Fruit fly (Drosophila melanogaster) whole organism, embryonic: Measurements from ENCODE around the gene IntS14.
A peak's percentile ranks its signal among the peaks of the same experiment; 100 is the strongest.

Experiments used
- Aef1 ChIP-seq: fragments of 200-800 bp; sonication (Bioruptor generic); IDR thresholded peaks from 3 replicates; pipeline ENCODE4 v1.3.6; 2022; ENCODE audit warnings: missing biosample characterization, missing genetic modification characterization
- CG10274 ChIP-seq: fragments of 200-800 bp; sonication (Bioruptor generic); optimal IDR thresholded peaks from 3 replicates; lab custom pipeline; 2017; ENCODE audit warnings: missing biosample characterization, mild to moderate bottlenecking, missing genetic modification characterization
- CG11247 ChIP-seq: fragments of 200-800 bp; sonication (Bioruptor generic); IDR thresholded peaks from 2 replicates; pipeline ENCODE4 v1.3.6; 2022; ENCODE audit warnings: missing biosample characterization, missing genetic modification characterization
- CG11695 ChIP-seq: fragments of 200-800 bp; sonication (Bioruptor generic); IDR thresholded peaks from 3 replicates; pipeline ENCODE4 v1.3.6; 2022; ENCODE audit warnings: missing biosample characterization, missing genetic modification characterization
- CG12744 ChIP-seq: fragments of 200-800 bp; sonication (Bioruptor generic); optimal IDR thresholded peaks from 2 replicates; lab custom pipeline; 2016; ENCODE audit warnings: missing biosample characterization, missing genetic modification characterization
- CG12942 ChIP-seq: fragments of 200-800 bp; sonication (Bioruptor generic); optimal IDR thresholded peaks from 3 replicates; lab custom pipeline; 2016; ENCODE audit warnings: missing biosample characterization, missing genetic modification characterization
- CG13775 ChIP-seq: fragments of 200-800 bp; sonication (Bioruptor generic); optimal IDR thresholded peaks from 3 replicates; lab custom pipeline; 2017; ENCODE audit warnings: missing biosample characterization, mild to moderate bottlenecking, missing genetic modification characterization
- CG15011 ChIP-seq: fragments of 200-800 bp; sonication (Bioruptor generic); optimal IDR thresholded peaks from 3 replicates; lab custom pipeline; 2018; ENCODE audit warnings: missing biosample characterization, mild to moderate bottlenecking, missing genetic modification characterization
- CG17385 ChIP-seq: fragments of 200-800 bp; sonication (Bioruptor generic); optimal IDR thresholded peaks from 3 replicates; lab custom pipeline; 2018; ENCODE audit warnings: missing biosample characterization, mild to moderate bottlenecking, missing genetic modification characterization
- CG18476 ChIP-seq: fragments of 200-800 bp; sonication (Bioruptor generic); optimal IDR thresholded peaks from 2 replicates; lab custom pipeline; 2016; ENCODE audit warnings: missing biosample characterization, mild to moderate bottlenecking, missing genetic modification characterization
- CG30020 ChIP-seq: fragments of 200-800 bp; optimal IDR thresholded peaks from 2 replicates; lab custom pipeline; 2019; ENCODE audit warnings: missing biosample characterization, mild to moderate bottlenecking, missing genetic modification characterization, moderate library complexity
- CG3065 ChIP-seq: fragments of 200-800 bp; sonication (Bioruptor generic); optimal IDR thresholded peaks from 2 replicates; lab custom pipeline; 2016; ENCODE audit warnings: missing biosample characterization, missing genetic modification characterization
- CG4360 ChIP-seq: fragments of 200-800 bp; sonication (Bioruptor generic); IDR thresholded peaks from 2 replicates; pipeline ENCODE4 v1.3.6; 2022; ENCODE audit warnings: missing biosample characterization, missing genetic modification characterization
- CG43689 ChIP-seq: fragments of 200-800 bp; sonication (Bioruptor generic); IDR thresholded peaks from 2 replicates; pipeline ENCODE4 v1.3.6; 2022; ENCODE audit warnings: missing biosample characterization, missing genetic modification characterization
- CG7372 ChIP-seq: fragments of 200-800 bp; sonication (Bioruptor generic); IDR thresholded peaks from 2 replicates; pipeline ENCODE4 v1.3.6; 2022; ENCODE audit warnings: missing biosample characterization, missing genetic modification characterization
- CG7963 ChIP-seq: fragments of 200-800 bp; sonication (Bioruptor generic); IDR thresholded peaks from 3 replicates; pipeline ENCODE4 v1.3.6; 2022; ENCODE audit warnings: missing biosample characterization, missing genetic modification characterization; ENCODE audit not compliant: partially characterized antibody
- CG8388 ChIP-seq: fragments of 200-800 bp; sonication (Bioruptor generic); optimal IDR thresholded peaks from 2 replicates; lab custom pipeline; 2019; ENCODE audit warnings: missing biosample characterization, mild to moderate bottlenecking, missing genetic modification characterization, moderate library complexity
- CG9437 ChIP-seq: fragments of 200-800 bp; sonication (Bioruptor generic); optimal IDR thresholded peaks from 2 replicates; lab custom pipeline; 2018; ENCODE audit warnings: missing biosample characterization, mild to moderate bottlenecking, missing genetic modification characterization
- CG9876 ChIP-seq: fragments of 200-800 bp; sonication (Bioruptor generic); optimal IDR thresholded peaks from 2 replicates; lab custom pipeline; 2016; ENCODE audit warnings: missing biosample characterization, missing genetic modification characterization
- Dp ChIP-seq: fragments of 200-800 bp; sonication (Bioruptor generic); optimal IDR thresholded peaks from 2 replicates; lab custom pipeline; 2018; ENCODE audit warnings: missing biosample characterization, mild to moderate bottlenecking, missing genetic modification characterization, moderate library complexity
- ERR ChIP-seq: fragments of 200-800 bp; sonication (Bioruptor generic); optimal IDR thresholded peaks from 2 replicates; lab custom pipeline; 2016; ENCODE audit warnings: missing biosample characterization, missing genetic modification characterization
- Ets97D ChIP-seq: fragments of 200-800 bp; sonication (Bioruptor generic); optimal IDR thresholded peaks from 3 replicates; lab custom pipeline; 2016; ENCODE audit warnings: missing biosample characterization, missing genetic modification characterization
- Fer1 ChIP-seq: fragments of 200-800 bp; sonication (Bioruptor generic); optimal IDR thresholded peaks from 2 replicates; lab custom pipeline; 2017; ENCODE audit warnings: missing biosample characterization, mild to moderate bottlenecking, missing genetic modification characterization
- GATAe ChIP-seq: fragments of 200-800 bp; sonication (Bioruptor generic); conservative IDR thresholded peaks from 2 replicates; pipeline ENCODE4 v1.3.6; 2022; ENCODE audit warnings: missing biosample characterization, missing genetic modification characterization
- H2.0 ChIP-seq: fragments of 200-800 bp; sonication (Bioruptor generic); IDR thresholded peaks from 2 replicates; pipeline ENCODE4 v1.3.6; 2022; ENCODE audit warnings: missing biosample characterization, missing genetic modification characterization
- Hr78 ChIP-seq, 2 experiments: fragments of 200-800 bp in 1 of 2; fragments of >200 bp in 1 of 2; sonication (Bioruptor generic) in 1 of 2; optimal IDR thresholded peaks; 2 replicates each; lab custom pipeline; 2017 to 2019; ENCODE audit warnings: missing biosample characterization in 2 of 2, missing genetic modification characterization in 2 of 2, mild to moderate bottlenecking in 1 of 2, moderate library complexity in 1 of 2
- Max ChIP-seq: fragments of 200-800 bp; sonication (Bioruptor generic); optimal IDR thresholded peaks from 2 replicates; lab custom pipeline; 2016; ENCODE audit warnings: missing biosample characterization, mild to moderate bottlenecking, missing genetic modification characterization
- Oli ChIP-seq: fragments of 200-800 bp; sonication (Bioruptor generic); optimal IDR thresholded peaks from 2 replicates; lab custom pipeline; 2018; ENCODE audit warnings: missing biosample characterization, mild to moderate bottlenecking, missing genetic modification characterization, moderate library complexity
- PHDP ChIP-seq: fragments of 200-800 bp; sonication (Bioruptor generic); optimal IDR thresholded peaks from 3 replicates; lab custom pipeline; 2018; ENCODE audit warnings: missing biosample characterization, mild to moderate bottlenecking, missing genetic modification characterization, moderate library complexity
- Side ChIP-seq: fragments of 200-800 bp; sonication (Bioruptor generic); optimal IDR thresholded peaks from 2 replicates; lab custom pipeline; 2016; ENCODE audit warnings: missing biosample characterization, missing genetic modification characterization
- Six4 ChIP-seq: fragments of 200-800 bp; sonication (Bioruptor generic); optimal IDR thresholded peaks from 2 replicates; lab custom pipeline; 2016; ENCODE audit warnings: missing biosample characterization, missing genetic modification characterization
- ase ChIP-seq: fragments of 200-800 bp; sonication (Bioruptor generic); IDR thresholded peaks from 3 replicates; pipeline ENCODE4 v1.3.6; 2022; ENCODE audit warnings: missing biosample characterization, missing genetic modification characterization
- bcd ChIP-seq: fragments of 200-800 bp; sonication (Bioruptor generic); optimal IDR thresholded peaks from 2 replicates; lab custom pipeline; 2017; ENCODE audit warnings: missing biosample characterization, mild to moderate bottlenecking, missing genetic modification characterization
- br ChIP-seq: fragments of >200 bp; optimal IDR thresholded peaks from 2 replicates; lab custom pipeline; 2017
- chm ChIP-seq: fragments of 200-800 bp; sonication (Bioruptor generic); IDR thresholded peaks from 2 replicates; pipeline ENCODE4 v1.3.6; 2022; ENCODE audit warnings: missing biosample characterization, missing genetic modification characterization
- crol ChIP-seq: fragments of 200-800 bp; sonication (Bioruptor generic); IDR thresholded peaks from 2 replicates; pipeline ENCODE4 v1.3.6; 2022; ENCODE audit warnings: missing biosample characterization, missing genetic modification characterization
- disco-r ChIP-seq: fragments of 200-800 bp; sonication (Bioruptor generic); optimal IDR thresholded peaks from 2 replicates; lab custom pipeline; 2016; ENCODE audit warnings: missing biosample characterization, missing genetic modification characterization
- eve ChIP-seq, 2 experiments: fragments of >200 bp; optimal IDR thresholded peaks; 2 replicates each; lab custom pipeline; 2017; ENCODE audit warnings: missing biosample characterization in 2 of 2, missing genetic modification characterization in 2 of 2
- gcm ChIP-seq: fragments of 200-800 bp; sonication (Bioruptor generic); optimal IDR thresholded peaks from 2 replicates; lab custom pipeline; 2019; ENCODE audit warnings: missing biosample characterization, mild to moderate bottlenecking, missing genetic modification characterization, moderate library complexity
- gcm2 ChIP-seq: fragments of 200-800 bp; sonication (Bioruptor generic); optimal IDR thresholded peaks from 2 replicates; lab custom pipeline; 2016; ENCODE audit warnings: missing biosample characterization, missing genetic modification characterization
- hth ChIP-seq: fragments of >200 bp; optimal IDR thresholded peaks from 2 replicates; lab custom pipeline; 2017; ENCODE audit warnings: inconsistent platforms
- klu ChIP-seq: fragments of 200-800 bp; sonication (Bioruptor generic); IDR thresholded peaks from 2 replicates; pipeline ENCODE4 v1.3.6; 2022; ENCODE audit warnings: missing biosample characterization, missing genetic modification characterization
- lov ChIP-seq, 2 experiments: fragments of 200-800 bp in 1 of 2; fragments of >200 bp in 1 of 2; sonication (Bioruptor generic) in 1 of 2; IDR thresholded peaks in 1 of 2; optimal IDR thresholded peaks in 1 of 2; 2 replicates in 1 of 2; 3 replicates in 1 of 2; pipeline versions ENCODE4 v1.3.6 to Lab custom; 2017 to 2022; ENCODE audit warnings: missing biosample characterization in 1 of 2, missing genetic modification characterization in 1 of 2
- otp ChIP-seq: fragments of 200-800 bp; sonication (Bioruptor generic); IDR thresholded peaks from 3 replicates; pipeline ENCODE4, ENCODE4 v1.3.6; 2022; ENCODE audit warnings: missing biosample characterization, missing genetic modification characterization
- prd ChIP-seq, 3 experiments: fragments of >200 bp in 2 of 3; fragments of 200-800 bp in 1 of 3; sonication (Bioruptor generic) in 1 of 3; optimal IDR thresholded peaks in 2 of 3; IDR thresholded peaks in 1 of 3; 2 replicates in 2 of 3; 3 replicates in 1 of 3; pipeline versions ENCODE4 v1.3.6 to Lab custom; 2017 to 2022; ENCODE audit warnings: missing biosample characterization in 1 of 3, missing genetic modification characterization in 1 of 3
- ro ChIP-seq: fragments of 200-800 bp; sonication (Bioruptor generic); IDR thresholded peaks from 2 replicates; pipeline ENCODE4 v1.3.6; 2022; ENCODE audit warnings: missing biosample characterization, missing genetic modification characterization
- zen ChIP-seq: fragments of 200-800 bp; sonication (Bioruptor generic); optimal IDR thresholded peaks from 3 replicates; lab custom pipeline; 2018; ENCODE audit warnings: missing biosample characterization, mild to moderate bottlenecking, missing genetic modification characterization, moderate library complexity

Gene IntS14

dm6 chr2L:1183799-1184198 is 19.6 kb downstream of the IntS14 start, which contains the start of the genes CG5126 and Tgt (continued):
- TF ChIP-seq CG11695 (GFP tag; lab: Robert Waterston, UW) = no peak
- peak; percentile 66 for TF ChIP-seq Dp (GFP tag; lab: Kevin White, UChicago)
- TF ChIP-seq bcd = no peak
- TF ChIP-seq Fer1 (GFP tag; lab: Kevin White, UChicago) = peak; percentile 8
- TF ChIP-seq gcm (GFP tag; lab: Kevin White, UChicago) = no peak
- TF ChIP-seq CG3065 (GFP tag; lab: Kevin White, UChicago) = no peak
- TF ChIP-seq CG7963 (GFP tag; lab: Robert Waterston, UW) = peak; percentile 47; the same call in 2 of the 3 replicates
- TF ChIP-seq CG30020 (tag; lab: Kevin White, UChicago) = no peak
- TF ChIP-seq, all 482 proteins: peak for 54

dm6 chr2L:1185642-1186497 is 21.6 kb downstream of the IntS14 start, which contains the start of gene CG5001:
CG5001 (plus strand) TSS chr2L:1185757.
- TF ChIP-seq otp (GFP tag; lab: Robert Waterston, UW) (peak; percentile 76), lov (optimal IDR thresholded peaks at IDR 0.05; lab: Kevin White, UChicago) (no peak), lov (GFP tag; IDR thresholded peaks at IDR 0.05; lab: Robert Waterston, UW) (peak; percentile 70; the same call in 1 of the 3 replicates), Oli (tag; lab: Kevin White, UChicago) (peak; percentile 83), Six4 (GFP tag; lab: Kevin White, UChicago) (peak; percentile 77), CG13775 (GFP tag; lab: Kevin White, UChicago) (peak; percentile 61), CG10274 (GFP tag; lab: Kevin White, UChicago) (peak; percentile 17), CG4360 (no peak), CG8388 (peak; percentile 87), ro (GFP tag; lab: Robert Waterston, UW) (peak; percentile 52), Max (GFP tag; lab: Kevin White, UChicago) (peak; percentile 70), crol (GFP tag; lab: Robert Waterston, UW) (peak; percentile 83), ase (GFP tag; lab: Robert Waterston, UW) (peak; percentile 87), Aef1 (peak; percentile 85), CG12744 (GFP tag; lab: Kevin White, UChicago) (peak; percentile 56), zen (tag; lab: Kevin White, UChicago) (peak; percentile 70), Side (GFP tag; lab: Kevin White, UChicago) (peak; percentile 56), ERR (GFP tag; lab: Kevin White, UChicago) (peak; percentile 50), bcd (peak; percentile 84), chm (GFP tag; lab: Robert Waterston, UW) (peak; percentile 82), br (lab: Kevin White, UChicago) (no peak), H2.0 (peak; percentile 81), CG15011 (GFP tag; lab: Kevin White, UChicago) (no peak), CG18476 (GFP tag; lab: Kevin White, UChicago) (peak; percentile 67), eve (GFP tag; optimal IDR thresholded peaks at IDR 0.05; lab: Kevin White, UChicago) (no peak), CG17385 (GFP tag; lab: Kevin White, UChicago) (peak; percentile 77), hth (lab: Kevin White, UChicago) (no peak), Hr78 (GFP tag; optimal IDR thresholded peaks at IDR 0.05; lab: Kevin White, UChicago) (peak in 1 of 2 experiments; percentile 61), CG12942 (GFP tag; lab: Kevin White, UChicago) (peak; percentile 73), klu (peak; percentile 82), CG7372 (peak; percentile 80), CG11247 (GFP tag; lab: Robert Waterston, UW) (peak; percentile 88), GATAe (no peak; the same call in 1 of the 2 replicates), prd (optimal IDR thresholded peaks at IDR 0.05; lab: Kevin White, UChicago) (no peak), prd (GFP tag; IDR thresholded peaks at IDR 0.05; lab: Robert Waterston, UW) (peak; percentile 86), gcm2 (GFP tag; lab: Kevin White, UChicago) (peak; percentile 77), CG9876 (GFP tag; lab: Kevin White, UChicago) (peak; percentile 19), CG43689 (GFP tag; lab: Robert Waterston, UW) (peak; percentile 47; the same call in 1 of the 2 replicates), disco-r (no peak), CG9437 (GFP tag; lab: Kevin White, UChicago) (peak; percentile 64), Ets97D (GFP tag; lab: Kevin White, UChicago) (peak; percentile 34), PHDP (peak; percentile 94)
